Worm (Caenorhabditis elegans): ENCODE results near the gene M04G7.5.

DNA sequence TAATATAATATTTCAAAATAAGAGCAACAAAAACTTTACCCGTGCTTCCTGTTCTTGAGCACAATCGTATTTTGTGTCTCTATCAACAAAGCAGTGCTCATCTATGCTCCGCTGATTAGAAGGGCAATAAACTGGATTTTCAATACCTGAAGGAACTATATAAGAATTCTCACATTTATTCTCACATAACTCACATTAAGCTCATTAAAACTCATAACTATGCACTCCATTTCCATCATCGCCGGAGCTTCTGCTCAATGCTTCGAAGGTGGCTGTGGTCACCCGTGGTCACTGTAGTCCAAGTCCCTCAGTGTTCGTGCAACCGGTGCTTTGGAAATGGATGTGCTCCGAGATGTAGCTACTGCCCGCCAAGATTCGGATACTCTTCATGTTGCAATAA lies at the start of gene M04G7.5, which contains the start of gene Y66H1A.8:
- TF ChIP-seq hmbx-1 (tag; optimal IDR thresholded peaks at IDR 0.05) (no peak), F13C5.2 (tag; optimal IDR thresholded peaks at IDR 0.05) (no peak), ama-1 (optimal IDR thresholded peaks at IDR 0.05) (no peak), aly-1 (tag; optimal IDR thresholded peaks at IDR 0.05) (no peak), tra-4 (tag; optimal IDR thresholded peaks at IDR 0.05) (no peak)
